Fruit fly (Drosophila melanogaster): ENCODE data around the gene Rbcn-3A.

Gene Rbcn-3A

dm6 chrX:6287842-6288241 is 32.6 kb upstream of the Rbcn-3A start, which contains the start of the genes Top3beta and wuho (continued):
- TF ChIP-seq CG4424 (GFP tag; optimal IDR thresholded peaks at IDR 0.05) = peak; percentile 6
- peak; percentile 97 for TF ChIP-seq CG7928 (GFP tag; optimal IDR thresholded peaks at IDR 0.05)
- peak; percentile 47 for TF ChIP-seq nmo (GFP tag; optimal IDR thresholded peaks at IDR 0.05)
- peak; percentile 32 for TF ChIP-seq CoRest (tag; optimal IDR thresholded peaks at IDR 0.05)
- TF ChIP-seq hkb (optimal IDR thresholded peaks at IDR 0.05) = no peak
- no peak for TF ChIP-seq hkb (GFP tag; IDR thresholded peaks at IDR 0.05)
- TF ChIP-seq CG16815 (GFP tag; optimal IDR thresholded peaks at IDR 0.05) = no peak
- peak; percentile 83 for TF ChIP-seq Sry-δ (GFP tag; optimal IDR thresholded peaks at IDR 0.05)
- peak; percentile 74 for TF ChIP-seq CHES-1-like (GFP tag; optimal IDR thresholded peaks at IDR 0.05)
- peak; percentile 88 for TF ChIP-seq CG15514 (GFP tag; optimal IDR thresholded peaks at IDR 0.05)
- no peak for TF ChIP-seq corto (GFP tag; optimal IDR thresholded peaks at IDR 0.05)
- peak; percentile 62 for TF ChIP-seq her (GFP tag; optimal IDR thresholded peaks at IDR 0.05)
- TF ChIP-seq CG8290 (GFP tag; optimal IDR thresholded peaks at IDR 0.05) = peak; percentile 45
- TF ChIP-seq CG8290 (tag; optimal IDR thresholded peaks at IDR 0.05) = peak; percentile 2 to 90
- TF ChIP-seq Bdp1 (GFP tag; optimal IDR thresholded peaks at IDR 0.05) = no peak
- peak; percentile 10 for TF ChIP-seq salm (tag; optimal IDR thresholded peaks at IDR 0.05)
- TF ChIP-seq CG12155 (GFP tag; optimal IDR thresholded peaks at IDR 0.05) = peak; percentile 87
- peak; percentile 83 for TF ChIP-seq Bgb (GFP tag; IDR thresholded peaks at IDR 0.05; ENCODE audit: partially characterized antibody)
- TF ChIP-seq Awh (GFP tag; IDR thresholded peaks at IDR 0.05) = no peak
- peak; percentile 13 for TF ChIP-seq gcm (GFP tag; optimal IDR thresholded peaks at IDR 0.05)
- peak; percentile 30 for TF ChIP-seq lbe (GFP tag; optimal IDR thresholded peaks at IDR 0.05)
- peak; percentile 25 for TF ChIP-seq Abd-B (GFP tag; optimal IDR thresholded peaks at IDR 0.05)
- TF ChIP-seq Antp (GFP tag; optimal IDR thresholded peaks at IDR 0.05) = no peak
- peak; percentile 76 for TF ChIP-seq Myb (GFP tag; optimal IDR thresholded peaks at IDR 0.05)
- TF ChIP-seq ewg (GFP tag; optimal IDR thresholded peaks at IDR 0.05) = peak; percentile 42
- TF ChIP-seq H15 (GFP tag; IDR thresholded peaks at IDR 0.05) = no peak
- TF ChIP-seq gsb-n (tag; optimal IDR thresholded peaks at IDR 0.05) = peak; percentile 93
- TF ChIP-seq zfh1 (GFP tag; IDR thresholded peaks at IDR 0.05) = 0 out of 3 replicates have a peak, but pooled peaks have one; percentile 4
- TF ChIP-seq CG32767 (GFP tag; IDR thresholded peaks at IDR 0.05) = 0 out of 2 replicates have a peak, but pooled peaks have one; percentile 13
- TF ChIP-seq HLH4C (GFP tag; IDR thresholded peaks at IDR 0.05; ENCODE audit: partially characterized antibody) = peak; percentile 79
- TF ChIP-seq ato (GFP tag; IDR thresholded peaks at IDR 0.05; ENCODE audit: partially characterized antibody) = peak; percentile 40; the same call in 1 of the 2 replicates
- TF ChIP-seq lilli (GFP tag; optimal IDR thresholded peaks at IDR 0.05) = peak; percentile 66
- peak; percentile 99 for TF ChIP-seq gfzf (GFP tag; optimal IDR thresholded peaks at IDR 0.05)
- peak; percentile 29 for TF ChIP-seq CTCF (GFP tag; optimal IDR thresholded peaks at IDR 0.05)
- TF ChIP-seq schlank (tag; optimal IDR thresholded peaks at IDR 0.05) = no peak
- TF ChIP-seq fd102C (GFP tag; optimal IDR thresholded peaks at IDR 0.05) = no peak
- TF ChIP-seq gcm2 (GFP tag; optimal IDR thresholded peaks at IDR 0.05) = peak; percentile 20
- TF ChIP-seq Sox100B (GFP tag; optimal IDR thresholded peaks at IDR 0.05) = no peak
- peak; percentile 44; the same call in 1 of the 2 replicates for TF ChIP-seq Rfx (GFP tag; IDR thresholded peaks at IDR 0.05)
- peak; percentile 97 for TF ChIP-seq CG13894 (tag; optimal IDR thresholded peaks at IDR 0.05)
- no peak for TF ChIP-seq CG17361 (GFP tag; IDR thresholded peaks at IDR 0.05)
- TF ChIP-seq CG30020 (tag; optimal IDR thresholded peaks at IDR 0.05) = peak; percentile 41

dm6 chrX:6283470-6283869 is 28.2 kb upstream of the Rbcn-3A start, which contains the start of gene CG11700:
CG11700 (minus strand) TSS chrX:6283575.
- TF ChIP-seq Hand (GFP tag; optimal IDR thresholded peaks at IDR 0.05) = no peak
- TF ChIP-seq Taf1 (GFP tag; IDR thresholded peaks at IDR 0.05) = no peak
- peak; percentile 50 for TF ChIP-seq nom (GFP tag; optimal IDR thresholded peaks at IDR 0.05)
- TF ChIP-seq gsb-n (tag; optimal IDR thresholded peaks at IDR 0.05) = peak; percentile 54
- no peak for TF ChIP-seq NC2β (GFP tag; optimal IDR thresholded peaks at IDR 0.05)
- no peak for TF ChIP-seq ttk (GFP tag; IDR thresholded peaks at IDR 0.05)
- no peak for TF ChIP-seq CG2875 (GFP tag; optimal IDR thresholded peaks at IDR 0.05)
- TF ChIP-seq vvl (GFP tag; IDR thresholded peaks at IDR 0.05) = 0 out of 2 replicates have a peak, but pooled peaks have one; percentile 13
- TF ChIP-seq CG1792 (GFP tag; optimal IDR thresholded peaks at IDR 0.05) = no peak
- TF ChIP-seq CG15011 (GFP tag; optimal IDR thresholded peaks at IDR 0.05) = no peak
- no peak for TF ChIP-seq MESR4 (GFP tag; optimal IDR thresholded peaks at IDR 0.05)
- TF ChIP-seq inv (GFP tag; IDR thresholded peaks at IDR 0.05; ENCODE audit: partially characterized antibody) = no peak
- TF ChIP-seq CG17361 (GFP tag; IDR thresholded peaks at IDR 0.05) = no peak
- no peak for TF ChIP-seq HLH4C (GFP tag; IDR thresholded peaks at IDR 0.05; ENCODE audit: partially characterized antibody)
- TF ChIP-seq CG7928 (GFP tag; optimal IDR thresholded peaks at IDR 0.05) = no peak
